Worm (Caenorhabditis elegans) whole organism, L1 larva: ENCODE data around the gene srx-87.

Experiments
- C34B4.2 ChIP-seq: sonication (generic microtip); optimal IDR thresholded peaks from 2 replicates; lab custom pipeline; 2017; ENCODE audit warnings: mild to moderate bottlenecking, missing genetic modification characterization, missing compliant biosample characterization
- aha-1 ChIP-seq: fragments of 150-350 bp; optimal IDR thresholded peaks from 2 replicates; lab custom pipeline; 2014; ENCODE audit warnings: missing biosample characterization, missing genetic modification characterization
- alr-1 ChIP-seq: fragments of 200-800 bp; sonication (Bioruptor generic); optimal IDR thresholded peaks from 2 replicates; lab custom pipeline; 2018; ENCODE audit warnings: borderline replicate concordance, mild to moderate bottlenecking, missing genetic modification characterization, missing compliant biosample characterization
- ceh-63 ChIP-seq: fragments of 200-800 bp; sonication (Bioruptor generic); optimal IDR thresholded peaks from 2 replicates; lab custom pipeline; 2018; ENCODE audit warnings: mild to moderate bottlenecking, missing genetic modification characterization, missing compliant biosample characterization
- ceh-8 ChIP-seq: fragments of 200-800 bp; sonication (Bioruptor generic); optimal IDR thresholded peaks from 2 replicates; lab custom pipeline; 2018; ENCODE audit warnings: mild to moderate bottlenecking, missing genetic modification characterization, moderate library complexity, missing compliant biosample characterization
- ceh-82 ChIP-seq, 3 experiments: fragments of 150-350 bp in 1 of 3; sonication (generic microtip) in 2 of 3; optimal IDR thresholded peaks; 2 replicates each; lab custom pipeline; 2014 to 2017; ENCODE audit warnings: missing biosample characterization in 3 of 3, missing genetic modification characterization in 3 of 3
- ceh-90 ChIP-seq: sonication (generic microtip); optimal IDR thresholded peaks from 2 replicates; lab custom pipeline; 2016; ENCODE audit warnings: missing genetic modification characterization, missing compliant biosample characterization
- ces-1 ChIP-seq: fragments of 150-350 bp; optimal IDR thresholded peaks from 2 replicates; lab custom pipeline; 2014; ENCODE audit warnings: missing biosample characterization, missing genetic modification reagents, missing genetic modification characterization
- dsc-1 ChIP-seq: sonication (generic microtip); optimal IDR thresholded peaks from 2 replicates; lab custom pipeline; 2016; ENCODE audit warnings: mild to moderate bottlenecking, missing genetic modification characterization, missing compliant biosample characterization
- efl-1 ChIP-seq, 4 experiments: fragments of 150-350 bp; optimal IDR thresholded peaks in 3 of 4; peaks in 1 of 4; 1 replicate in 1 of 4; 2 replicates in 3 of 4; lab custom pipeline; 2014; ENCODE audit warnings: missing biosample characterization in 2 of 4, missing genetic modification characterization in 2 of 4, missing genetic modification reagents in 2 of 4
- egl-13 ChIP-seq: sonication (generic microtip); optimal IDR thresholded peaks from 2 replicates; lab custom pipeline; 2016; ENCODE audit warnings: missing genotype, missing genetic modification reagents, missing genetic modification characterization, missing compliant biosample characterization
- elt-2 ChIP-seq: sonication (generic microtip); optimal IDR thresholded peaks from 2 replicates; lab custom pipeline; 2016; ENCODE audit warnings: missing genetic modification characterization, mild to moderate bottlenecking, inconsistent platforms, missing compliant biosample characterization, missing genetic modification reagents
- elt-3 ChIP-seq, 6 experiments: fragments of 150-350 bp in 1 of 6; sonication (generic microtip); optimal IDR thresholded peaks; 2 replicates each; lab custom pipeline; 2017 to 2018; ENCODE audit warnings: missing biosample characterization in 6 of 6, missing genetic modification characterization in 6 of 6, inconsistent platforms in 1 of 6
- ets-5 ChIP-seq: fragments of 200-800 bp; sonication (Bioruptor generic); IDR thresholded peaks from 2 replicates; pipeline ENCODE4 v1.3.6; 2022; ENCODE audit warnings: missing genetic modification characterization, missing compliant biosample characterization
- fkh-4 ChIP-seq: sonication (generic microtip); optimal IDR thresholded peaks from 2 replicates; lab custom pipeline; 2016; ENCODE audit warnings: missing compliant biosample characterization, missing genetic modification characterization, borderline replicate concordance
- hlh-4 ChIP-seq: sonication (generic microtip); optimal IDR thresholded peaks from 2 replicates; lab custom pipeline; 2016; ENCODE audit warnings: mild to moderate bottlenecking, missing genetic modification characterization, missing compliant biosample characterization
- isw-1 ChIP-seq: fragments of 200-800 bp; sonication (Bioruptor generic); IDR thresholded peaks from 2 replicates; pipeline ENCODE4 v1.3.6; 2022; ENCODE audit warnings: missing genetic modification characterization, missing compliant biosample characterization
- jun-1 ChIP-seq: fragments of 150-350 bp; optimal IDR thresholded peaks from 2 replicates; lab custom pipeline; 2014; ENCODE audit warnings: missing biosample characterization, missing genetic modification reagents, missing genetic modification characterization
- lin-13 ChIP-seq: fragments of 150-350 bp; optimal IDR thresholded peaks from 2 replicates; lab custom pipeline; 2014; ENCODE audit warnings: missing biosample characterization, missing genetic modification reagents, missing genetic modification characterization
- lin-14 ChIP-seq: fragments of 200-800 bp; sonication (Bioruptor generic); optimal IDR thresholded peaks from 2 replicates; lab custom pipeline; 2018; ENCODE audit warnings: mild to moderate bottlenecking, missing genetic modification characterization, moderate library complexity, missing compliant biosample characterization
- lin-39 ChIP-seq: fragments of 150-350 bp; optimal IDR thresholded peaks from 2 replicates; lab custom pipeline; 2014; ENCODE audit warnings: missing biosample characterization, missing genetic modification reagents, missing genetic modification characterization
- lsy-2 ChIP-seq, 2 experiments: fragments of 150-350 bp; optimal IDR thresholded peaks; 2 replicates each; lab custom pipeline; 2014; ENCODE audit warnings: missing biosample characterization in 2 of 2, missing genetic modification characterization in 2 of 2
- mdl-1 ChIP-seq, 2 experiments: fragments of 150-350 bp; optimal IDR thresholded peaks; 2 replicates each; lab custom pipeline; 2014 to 2017; ENCODE audit warnings: missing biosample characterization in 2 of 2, missing genetic modification characterization in 2 of 2, inconsistent platforms in 1 of 2
- nhr-28 ChIP-seq: fragments of 150-350 bp; optimal IDR thresholded peaks from 2 replicates; lab custom pipeline; 2014; ENCODE audit warnings: missing biosample characterization, missing genetic modification characterization
- nhr-71 ChIP-seq: sonication (generic microtip); optimal IDR thresholded peaks from 2 replicates; lab custom pipeline; 2016; ENCODE audit warnings: mild to moderate bottlenecking, missing genetic modification characterization, moderate library complexity, missing compliant biosample characterization
- nhr-77 ChIP-seq: fragments of 150-350 bp; optimal IDR thresholded peaks from 2 replicates; lab custom pipeline; 2014; ENCODE audit warnings: missing biosample characterization, missing genetic modification characterization
- pag-3 ChIP-seq: sonication (generic microtip); optimal IDR thresholded peaks from 2 replicates; lab custom pipeline; 2017; ENCODE audit warnings: missing genetic modification characterization, mild to moderate bottlenecking, missing compliant biosample characterization, antibody characterized with exemption, borderline replicate concordance; ENCODE audit not compliant: insufficient read depth
- skn-1 ChIP-seq: fragments of 150-350 bp; optimal IDR thresholded peaks from 2 replicates; lab custom pipeline; 2014; ENCODE audit warnings: missing biosample characterization, missing genetic modification characterization
- sup-37 ChIP-seq: fragments of 200-800 bp; sonication (Bioruptor generic); optimal IDR thresholded peaks from 2 replicates; lab custom pipeline; 2018; ENCODE audit warnings: mild to moderate bottlenecking, missing genetic modification characterization, missing compliant biosample characterization
- tbx-2 ChIP-seq: sonication (generic microtip); optimal IDR thresholded peaks from 2 replicates; lab custom pipeline; 2016; ENCODE audit warnings: missing genetic modification characterization, missing compliant biosample characterization
- tlp-1 ChIP-seq: fragments of 150-350 bp; optimal IDR thresholded peaks from 2 replicates; lab custom pipeline; 2014; ENCODE audit warnings: missing biosample characterization, missing genetic modification characterization
- zag-1 ChIP-seq: fragments of 150-350 bp; optimal IDR thresholded peaks from 2 replicates; lab custom pipeline; 2014; ENCODE audit warnings: missing biosample characterization, missing genetic modification characterization
- zip-4 ChIP-seq: fragments of 200-800 bp; sonication (Bioruptor generic); optimal IDR thresholded peaks from 2 replicates; lab custom pipeline; 2018; ENCODE audit warnings: mild to moderate bottlenecking, missing genetic modification characterization, moderate library complexity, missing compliant biosample characterization
- ztf-11 ChIP-seq, 2 experiments: sonication (generic microtip); optimal IDR thresholded peaks; 2 replicates each; lab custom pipeline; 2016 to 2017; ENCODE audit warnings: missing genetic modification characterization in 2 of 2, missing biosample characterization in 1 of 2, missing compliant biosample characterization in 1 of 2
- ztf-4 ChIP-seq: fragments of 150-350 bp; optimal IDR thresholded peaks from 2 replicates; lab custom pipeline; 2014; ENCODE audit warnings: missing biosample characterization, missing genetic modification characterization

srx-87 gene

DNA sequence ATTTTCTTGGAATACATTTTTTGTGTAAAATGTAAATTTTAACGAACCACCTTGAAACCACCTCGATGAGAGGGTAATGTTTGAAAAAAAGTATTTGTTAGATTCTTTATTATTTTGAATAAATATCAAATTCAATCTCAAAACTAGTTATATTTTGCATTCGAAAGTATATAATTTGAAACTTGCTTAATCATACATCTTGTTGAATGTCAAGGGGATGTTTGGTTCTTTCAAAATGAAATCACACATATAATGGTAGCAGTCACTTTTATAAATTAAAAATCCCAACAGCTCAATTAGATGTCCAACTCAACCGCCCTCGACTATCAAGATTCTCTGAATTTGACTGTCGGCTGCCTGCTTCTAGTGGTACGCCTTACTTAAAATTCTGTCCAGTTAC lies at the start of gene srx-87:
Gene srx-87, plus strand, starts transcription at position 301 of the 400 bp plus-strand sequence.
- no peak for TF ChIP-seq ceh-63 (GFP tag; lab: Kevin White, UChicago)
- no peak for TF ChIP-seq C34B4.2
- TF ChIP-seq nhr-77 (tag; lab: Kevin White, UChicago) = no peak
- no peak for TF ChIP-seq ets-5 (GFP tag; lab: Robert Waterston, UW)
- no peak for TF ChIP-seq elt-3 (tag; optimal IDR thresholded peaks at IDR 0.05; lab: Kevin White, UChicago)
- no peak for TF ChIP-seq efl-1 (optimal IDR thresholded peaks at IDR 0.05; lab: Kevin White, UChicago)
- TF ChIP-seq efl-1 (GFP tag; optimal IDR thresholded peaks at IDR 0.05 in 1 of 2; lab: Kevin White, UChicago) = peak in 1 of 2 experiments; percentile 17

DNA sequence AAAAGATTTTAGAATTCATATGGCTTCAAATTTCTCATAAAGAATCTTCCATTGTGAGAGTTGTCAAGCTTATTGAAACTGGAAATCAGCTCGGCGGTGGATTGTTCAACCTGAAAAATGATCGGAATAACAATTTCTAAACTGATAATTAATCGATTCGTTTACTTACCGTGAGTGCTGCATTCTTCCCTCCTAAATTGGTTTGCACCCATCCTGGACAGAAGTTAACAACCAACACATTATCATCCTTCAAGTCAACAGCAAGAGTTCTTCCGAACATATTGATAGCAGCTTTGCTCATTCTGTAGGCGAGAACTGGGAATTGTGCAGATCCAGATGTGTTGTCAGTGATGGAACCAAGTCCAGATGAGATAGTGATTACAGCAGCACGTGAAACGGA lies 49.5 kb upstream of the srx-87 start:
- no peak for TF ChIP-seq nhr-28 (tag; lab: Kevin White, UChicago)
- no peak for TF ChIP-seq hlh-4 (tag; lab: Kevin White, UChicago)
- no peak for TF ChIP-seq ztf-11 (tag; optimal IDR thresholded peaks at IDR 0.05; lab: Kevin White, UChicago)
- no peak for TF ChIP-seq lin-39
- TF ChIP-seq dsc-1 = peak; percentile 21
- TF ChIP-seq efl-1 (optimal IDR thresholded peaks at IDR 0.05; lab: Kevin White, UChicago) = no peak
- TF ChIP-seq efl-1 (GFP tag; optimal IDR thresholded peaks at IDR 0.05 in 1 of 2; lab: Kevin White, UChicago) = peak in 1 of 2 experiments; percentile 31

DNA sequence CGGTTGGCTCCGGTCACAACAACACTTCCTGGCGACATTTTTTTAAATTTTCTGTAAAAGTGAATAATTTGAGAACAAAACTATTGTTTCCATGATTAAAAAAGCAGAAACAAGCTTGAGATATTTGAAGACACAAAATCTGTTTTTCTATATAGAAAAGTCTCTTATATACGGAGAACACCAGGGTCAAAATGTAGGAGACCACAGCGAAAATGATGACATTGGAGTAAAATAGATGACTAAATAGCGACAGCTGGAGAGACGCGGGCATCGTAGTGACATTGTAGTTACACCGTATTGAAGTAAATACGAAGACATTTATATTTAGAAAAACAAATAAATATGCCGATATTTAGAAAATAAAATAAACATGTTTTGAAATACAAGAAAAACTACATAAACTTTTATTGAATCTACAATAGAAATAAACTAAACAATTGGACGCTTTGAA lies 48.5 kb upstream of the srx-87 start, which contains the start of gene sdz-8:
Gene sdz-8, minus strand, starts transcription at position 51 of the 451 bp plus-strand sequence.
- TF ChIP-seq skn-1 (tag; lab: Kevin White, UChicago) (peak; percentile 93), efl-1 (optimal IDR thresholded peaks at IDR 0.05; lab: Kevin White, UChicago) (no peak), efl-1 (GFP tag; optimal IDR thresholded peaks at IDR 0.05 in 1 of 2; lab: Kevin White, UChicago) (peak in 1 of 2 experiments; percentile 58), lin-14 (GFP tag; lab: Kevin White, UChicago) (peak; percentile 26), ceh-90 (tag; lab: Kevin White, UChicago) (no peak)
- TF ChIP-seq, all 84 proteins: peak for 3

DNA sequence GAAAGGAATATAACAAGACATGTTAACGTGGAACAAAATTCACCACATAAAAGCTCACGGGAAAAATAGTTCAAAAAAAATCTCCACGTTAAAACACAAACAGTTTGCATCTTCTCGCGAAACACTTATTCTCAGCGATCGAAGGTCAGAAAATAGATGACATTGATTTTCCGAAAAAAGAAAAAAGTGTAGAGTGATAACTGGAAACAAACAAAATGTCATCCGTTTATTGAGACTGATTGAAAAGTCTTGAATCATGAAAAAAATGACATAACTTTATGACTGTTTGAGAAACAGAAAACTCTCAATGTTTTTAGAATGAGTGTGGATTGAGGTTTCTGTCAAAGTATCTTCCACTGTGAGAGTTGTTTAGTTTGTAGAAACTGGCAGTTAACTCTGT lies 46.9 kb upstream of the srx-87 start, which contains the start of gene C55A6.4:
Gene C55A6.4, minus strand, starts transcription at position 101 of the 400 bp plus-strand sequence.
- TF ChIP-seq jun-1 (tag; lab: Kevin White, UChicago) = no peak
- TF ChIP-seq zag-1 = no peak
- no peak for TF ChIP-seq skn-1 (tag; lab: Kevin White, UChicago)
- TF ChIP-seq tbx-2 (tag; lab: Kevin White, UChicago) = no peak
- no peak for TF ChIP-seq lin-13
- TF ChIP-seq ceh-8 (GFP tag; lab: Kevin White, UChicago) = no peak
- no peak for TF ChIP-seq ceh-82 (tag; optimal IDR thresholded peaks at IDR 0.05; lab: Kevin White, UChicago)
- TF ChIP-seq tlp-1 (tag; lab: Kevin White, UChicago) = no peak
- no peak for TF ChIP-seq fkh-4
- no peak for TF ChIP-seq alr-1 (tag; lab: Kevin White, UChicago)
- TF ChIP-seq egl-13 (tag; lab: Kevin White, UChicago) = no peak
- no peak for TF ChIP-seq mdl-1 (tag; optimal IDR thresholded peaks at IDR 0.05; lab: Kevin White, UChicago)
- no peak for TF ChIP-seq pag-3 (tag; lab: Kevin White, UChicago)
- no peak for TF ChIP-seq isw-1 (GFP tag; lab: Robert Waterston, UW)
- TF ChIP-seq elt-2 (tag; lab: Kevin White, UChicago) = no peak
- no peak for TF ChIP-seq ztf-4
- TF ChIP-seq ces-1 = no peak
- TF ChIP-seq hlh-4 (tag; lab: Kevin White, UChicago) = no peak
- no peak for TF ChIP-seq sup-37
- TF ChIP-seq lsy-2 (tag; optimal IDR thresholded peaks at IDR 0.05; lab: Kevin White, UChicago) = no peak

DNA sequence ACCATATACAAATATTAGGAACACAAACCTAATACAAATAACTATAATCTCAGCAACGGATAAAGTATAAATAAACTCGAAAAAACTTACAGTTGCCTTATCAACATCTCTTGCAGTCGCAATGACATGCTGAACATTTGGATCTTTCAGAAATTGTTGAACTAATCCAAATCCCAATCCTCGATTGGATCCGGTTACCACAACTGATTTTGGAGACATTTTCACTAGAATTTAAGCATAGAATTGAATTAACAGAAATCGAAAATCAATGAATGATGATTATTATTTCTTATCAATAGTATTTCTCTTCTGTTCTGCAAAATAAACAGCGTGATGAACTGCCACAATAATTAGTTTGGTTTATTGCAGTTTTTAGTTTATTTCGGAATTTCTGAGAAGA lies 44.5 kb upstream of the srx-87 start, which contains the start of the genes C55A6.11 and C55A6.7:
Gene C55A6.11, plus strand, starts transcription at position 301 of the 400 bp plus-strand sequence.
Gene C55A6.7, minus strand, starts transcription at position 316 of the 400 bp plus-strand sequence.
- TF ChIP-seq alr-1 (tag; lab: Kevin White, UChicago) (no peak), aha-1 (tag; lab: Kevin White, UChicago) (no peak), zip-4 (GFP tag; lab: Kevin White, UChicago) (no peak), nhr-71 (tag; lab: Kevin White, UChicago) (no peak), nhr-28 (tag; lab: Kevin White, UChicago) (no peak)
- TF ChIP-seq, all 84 proteins: peak for 0
